Fruit fly (Drosophila melanogaster): Measurements from ENCODE around the gene CG13907.

CG13907 gene

dm6 chr3L:832897-833857 lies 48.6 kb downstream of the CG13907 start, which contains the start of gene Sf3b3 (continued):
- peak; percentile 24; the same call in 1 of the 2 replicates for TF ChIP-seq CG2129 (GFP tag; IDR thresholded peaks at IDR 0.05; ENCODE audit: partially characterized antibody)
- peak; percentile 8; the same call in 1 of the 2 replicates for TF ChIP-seq CG11247 (GFP tag; IDR thresholded peaks at IDR 0.05)
- peak; percentile 64 for TF ChIP-seq CG42726 (GFP tag; IDR thresholded peaks at IDR 0.05; ENCODE audit: partially characterized antibody)
- TF ChIP-seq stc (GFP tag; IDR thresholded peaks at IDR 0.05) = no peak
- TF ChIP-seq BtbVII (GFP tag; optimal IDR thresholded peaks at IDR 0.05) = peak; percentile 7
- 0 out of 2 replicates have a peak, but pooled peaks have one; percentile 16 for TF ChIP-seq CG4404 (GFP tag; IDR thresholded peaks at IDR 0.05)
- TF ChIP-seq dati (GFP tag; IDR thresholded peaks at IDR 0.05) = no peak
- no peak for TF ChIP-seq CG3838 (GFP tag; optimal IDR thresholded peaks at IDR 0.05)
- TF ChIP-seq sug (tag; optimal IDR thresholded peaks at IDR 0.05) = peak; percentile 9
- TF ChIP-seq D (optimal IDR thresholded peaks at IDR 0.05) = no peak
- no peak for TF ChIP-seq D (GFP tag; optimal IDR thresholded peaks at IDR 0.05)
- peak; percentile 56 for TF ChIP-seq CG9727 (GFP tag; optimal IDR thresholded peaks at IDR 0.05)
- TF ChIP-seq Pdp1 (GFP tag; optimal IDR thresholded peaks at IDR 0.05) = peak; percentile 7 to 24
- TF ChIP-seq hb (GFP tag; IDR thresholded peaks at IDR 0.05; ENCODE audit: partially characterized antibody) = peak; percentile 38; the same call in 1 of the 3 replicates
- TF ChIP-seq slbo (GFP tag; IDR thresholded peaks at IDR 0.05) = peak; percentile 47
- no peak for TF ChIP-seq CG9817 (tag; optimal IDR thresholded peaks at IDR 0.05)
- TF ChIP-seq Drgx (GFP tag; IDR thresholded peaks at IDR 0.05) = peak; percentile 12; the same call in 1 of the 2 replicates
- peak; percentile 60 for TF ChIP-seq sqz (GFP tag; optimal IDR thresholded peaks at IDR 0.05)
- TF ChIP-seq CG34376 (GFP tag; optimal IDR thresholded peaks at IDR 0.05) = peak; percentile 34
- no peak for TF ChIP-seq hkb (optimal IDR thresholded peaks at IDR 0.05)
- TF ChIP-seq hkb (GFP tag; IDR thresholded peaks at IDR 0.05) = 0 out of 2 replicates have a peak, but pooled peaks have one; percentile 22
- peak; percentile 57; the same call in 2 of the 3 replicates for TF ChIP-seq vnd (GFP tag; IDR thresholded peaks at IDR 0.05; ENCODE audit: partially characterized antibody)
- no peak for TF ChIP-seq CG43689 (GFP tag; IDR thresholded peaks at IDR 0.05)
- no peak for TF ChIP-seq Fer3 (tag; optimal IDR thresholded peaks at IDR 0.05)
- TF ChIP-seq repo (GFP tag; optimal IDR thresholded peaks at IDR 0.05) = no peak
- TF ChIP-seq Dbx (GFP tag; IDR thresholded peaks at IDR 0.05) = peak; percentile 60; the same call in 1 of the 3 replicates
- peak; percentile 91 for TF ChIP-seq bigmax (GFP tag; optimal IDR thresholded peaks at IDR 0.05)
- TF ChIP-seq bab2 (GFP tag; optimal IDR thresholded peaks at IDR 0.05) = peak; percentile 14
- TF ChIP-seq Ravus (GFP tag; IDR thresholded peaks at IDR 0.05) = no peak
- no peak for TF ChIP-seq ro (GFP tag; IDR thresholded peaks at IDR 0.05)
- peak; percentile 43 for TF ChIP-seq Fer1 (GFP tag; optimal IDR thresholded peaks at IDR 0.05)
- TF ChIP-seq CG13287 (GFP tag; IDR thresholded peaks at IDR 0.05; ENCODE audit: partially characterized antibody) = peak; percentile 60
- peak; percentile 22 for TF ChIP-seq CG1233 (GFP tag; optimal IDR thresholded peaks at IDR 0.05)
- peak; percentile 40; the same call in 1 of the 3 replicates for TF ChIP-seq CG14860 (GFP tag; IDR thresholded peaks at IDR 0.05; ENCODE audit: partially characterized antibody)
- no peak for TF ChIP-seq PHDP (tag; optimal IDR thresholded peaks at IDR 0.05)
- TF ChIP-seq Bgb (GFP tag; IDR thresholded peaks at IDR 0.05; ENCODE audit: partially characterized antibody) = peak; percentile 73
- TF ChIP-seq Lhr (GFP tag; optimal IDR thresholded peaks at IDR 0.05) = no peak
- TF ChIP-seq CG17186 (GFP tag; optimal IDR thresholded peaks at IDR 0.05) = peak; percentile 27
- TF ChIP-seq Dip3 (GFP tag; optimal IDR thresholded peaks at IDR 0.05) = no peak
- TF ChIP-seq CG33557 (GFP tag; optimal IDR thresholded peaks at IDR 0.05) = no peak
- no peak for TF ChIP-seq Tbp (GFP tag; optimal IDR thresholded peaks at IDR 0.05)
- peak; percentile 47; the same call in 1 of the 3 replicates for TF ChIP-seq zen2 (GFP tag; IDR thresholded peaks at IDR 0.05; ENCODE audit: partially characterized antibody)
- no peak for TF ChIP-seq sna (GFP tag; IDR thresholded peaks at IDR 0.05; ENCODE audit: partially characterized antibody)
- no peak for TF ChIP-seq pnt (GFP tag; optimal IDR thresholded peaks at IDR 0.05)
- peak; percentile 2 for TF ChIP-seq D19A (tag; optimal IDR thresholded peaks at IDR 0.05)
- no peak for TF ChIP-seq CG13296 (GFP tag; optimal IDR thresholded peaks at IDR 0.05)
- TF ChIP-seq Xbp1 (GFP tag; optimal IDR thresholded peaks at IDR 0.05) = no peak
